Fruit fly (Drosophila melanogaster) whole organism, embryonic: ENCODE results near the gene GC2.
A peak's percentile ranks its signal among the peaks of the same experiment; 100 is the strongest.

ENCODE experiments used
- Atf6 ChIP-seq: fragments of 200-800 bp; sonication (Bioruptor generic); IDR thresholded peaks from 2 replicates; pipeline ENCODE4 v1.3.6; 2022; ENCODE audit warnings: missing biosample characterization, missing genetic modification characterization
- BEAF-32 ChIP-seq: fragments of 200-800 bp; sonication (Bioruptor generic); optimal IDR thresholded peaks from 3 replicates; lab custom pipeline; 2017; ENCODE audit warnings: missing biosample characterization, missing genetic modification characterization, mild to moderate bottlenecking, moderate library complexity, missing genetic modification reagents
- Bdp1 ChIP-seq: fragments of 200-800 bp; sonication (Bioruptor generic); optimal IDR thresholded peaks from 3 replicates; lab custom pipeline; 2016; ENCODE audit warnings: missing biosample characterization, missing genetic modification characterization
- CG10321 ChIP-seq: fragments of 200-800 bp; sonication (Bioruptor generic); IDR thresholded peaks from 2 replicates; pipeline ENCODE4 v1.3.6; 2022; ENCODE audit warnings: missing biosample characterization, missing genetic modification characterization
- CG10366 ChIP-seq: fragments of 200-800 bp; sonication (Bioruptor generic); IDR thresholded peaks from 2 replicates; pipeline ENCODE4 v1.3.6; 2022; ENCODE audit warnings: missing biosample characterization, missing genetic modification characterization
- CG10959 ChIP-seq: fragments of 200-800 bp; sonication (Bioruptor generic); IDR thresholded peaks from 2 replicates; pipeline ENCODE4 v1.3.6; 2022; ENCODE audit warnings: missing biosample characterization, missing genetic modification characterization
- CG11504 ChIP-seq: fragments of 200-800 bp; sonication (Bioruptor generic); optimal IDR thresholded peaks from 3 replicates; lab custom pipeline; 2019; ENCODE audit warnings: missing biosample characterization, mild to moderate bottlenecking, missing genetic modification characterization, moderate library complexity
- CG12391 ChIP-seq: fragments of 200-800 bp; sonication (Bioruptor generic); optimal IDR thresholded peaks from 3 replicates; lab custom pipeline; 2018; ENCODE audit warnings: missing biosample characterization, mild to moderate bottlenecking, missing genetic modification characterization, moderate library complexity
- CG12942 ChIP-seq: fragments of 200-800 bp; sonication (Bioruptor generic); optimal IDR thresholded peaks from 3 replicates; lab custom pipeline; 2016; ENCODE audit warnings: missing biosample characterization, missing genetic modification characterization
- CG13624 ChIP-seq: fragments of 200-800 bp; sonication (Bioruptor generic); optimal IDR thresholded peaks from 2 replicates; lab custom pipeline; 2016; ENCODE audit warnings: missing biosample characterization, missing genetic modification characterization
- CG15514 ChIP-seq: fragments of 200-800 bp; sonication (Bioruptor generic); optimal IDR thresholded peaks from 3 replicates; lab custom pipeline; 2017; ENCODE audit warnings: missing biosample characterization, missing genetic modification characterization, mild to moderate bottlenecking, moderate library complexity, missing genetic modification reagents
- CG17912 ChIP-seq: fragments of 200-800 bp; sonication (Bioruptor generic); optimal IDR thresholded peaks from 2 replicates; lab custom pipeline; 2018; ENCODE audit warnings: missing biosample characterization, mild to moderate bottlenecking, missing genetic modification characterization
- CG1832 ChIP-seq: fragments of 200-800 bp; sonication (Bioruptor generic); optimal IDR thresholded peaks from 2 replicates; lab custom pipeline; 2017; ENCODE audit warnings: missing biosample characterization, mild to moderate bottlenecking, missing genetic modification characterization, inconsistent platforms
- CG2116 ChIP-seq: fragments of 200-800 bp; sonication (Bioruptor generic); optimal IDR thresholded peaks from 3 replicates; lab custom pipeline; 2018; ENCODE audit warnings: missing biosample characterization, mild to moderate bottlenecking, missing genetic modification characterization
- CG30403 ChIP-seq: fragments of 200-800 bp; sonication (Bioruptor generic); optimal IDR thresholded peaks from 3 replicates; lab custom pipeline; 2016; ENCODE audit warnings: missing biosample characterization, missing genetic modification characterization
- CG34224 ChIP-seq: fragments of 200-800 bp; sonication (Bioruptor generic); IDR thresholded peaks from 3 replicates; pipeline ENCODE4 v1.3.6; 2022; ENCODE audit warnings: missing biosample characterization, missing genetic modification characterization; ENCODE audit not compliant: partially characterized antibody
- CG4617 ChIP-seq: fragments of 200-800 bp; sonication (Bioruptor generic); optimal IDR thresholded peaks from 3 replicates; lab custom pipeline; 2016; ENCODE audit warnings: missing biosample characterization, missing genetic modification characterization, borderline replicate concordance
- CG4820 ChIP-seq: fragments of 200-800 bp; sonication (Bioruptor generic); optimal IDR thresholded peaks from 3 replicates; lab custom pipeline; 2016; ENCODE audit warnings: missing biosample characterization, missing genetic modification characterization
- CG5245 ChIP-seq: fragments of 200-800 bp; sonication (Bioruptor generic); optimal IDR thresholded peaks from 3 replicates; lab custom pipeline; 2016; ENCODE audit warnings: missing biosample characterization, missing genetic modification characterization
- CG6791 ChIP-seq: fragments of 200-800 bp; sonication (Bioruptor generic); IDR thresholded peaks from 3 replicates; pipeline ENCODE4 v1.3.6; 2022; ENCODE audit warnings: missing biosample characterization, missing genetic modification characterization; ENCODE audit not compliant: partially characterized antibody
- CTCF ChIP-seq: fragments of 200-800 bp; sonication (Bioruptor generic); optimal IDR thresholded peaks from 2 replicates; lab custom pipeline; 2017; ENCODE audit warnings: missing biosample characterization, mild to moderate bottlenecking, missing genetic modification characterization, moderate library complexity
- Chrac-16 ChIP-seq: fragments of 200-800 bp; sonication (Bioruptor generic); optimal IDR thresholded peaks from 3 replicates; lab custom pipeline; 2016; ENCODE audit warnings: missing biosample characterization, missing genetic modification characterization
- D19A ChIP-seq: fragments of 200-800 bp; optimal IDR thresholded peaks from 3 replicates; lab custom pipeline; 2019; ENCODE audit warnings: missing biosample characterization, mild to moderate bottlenecking, missing genetic modification characterization, moderate library complexity
- D19B ChIP-seq: fragments of 200-800 bp; sonication (Bioruptor generic); optimal IDR thresholded peaks from 2 replicates; lab custom pipeline; 2017; ENCODE audit warnings: missing biosample characterization, mild to moderate bottlenecking, missing genetic modification characterization
- Doc2 ChIP-seq: fragments of 200-800 bp; sonication (Bioruptor generic); IDR thresholded peaks from 2 replicates; pipeline ENCODE4 v1.3.6; 2022; ENCODE audit warnings: missing biosample characterization, missing genetic modification characterization
- E2f2 ChIP-seq: fragments of 200-800 bp; sonication (Bioruptor generic); IDR thresholded peaks from 2 replicates; pipeline ENCODE4 v1.3.6; 2022; ENCODE audit warnings: missing biosample characterization, missing genetic modification characterization
- Ets97D ChIP-seq: fragments of 200-800 bp; sonication (Bioruptor generic); optimal IDR thresholded peaks from 3 replicates; lab custom pipeline; 2016; ENCODE audit warnings: missing biosample characterization, missing genetic modification characterization
- HLH3B ChIP-seq: fragments of 200-800 bp; sonication (Bioruptor generic); IDR thresholded peaks from 2 replicates; pipeline ENCODE4 v1.3.6; 2022; ENCODE audit warnings: missing biosample characterization, missing genetic modification characterization
- HLHmδ ChIP-seq: fragments of 200-800 bp; sonication (Bioruptor generic); optimal IDR thresholded peaks from 2 replicates; lab custom pipeline; 2018; ENCODE audit warnings: missing biosample characterization, mild to moderate bottlenecking, missing genetic modification characterization, moderate library complexity
- HmgZ ChIP-seq: fragments of 200-800 bp; sonication (Bioruptor generic); optimal IDR thresholded peaks from 2 replicates; lab custom pipeline; 2018; ENCODE audit warnings: missing biosample characterization, mild to moderate bottlenecking, missing genetic modification characterization
- Hsf ChIP-seq: fragments of 200-800 bp; sonication (Bioruptor generic); optimal IDR thresholded peaks from 3 replicates; lab custom pipeline; 2016; ENCODE audit warnings: missing biosample characterization, missing genetic modification characterization
- Sox100B ChIP-seq: fragments of 200-800 bp; sonication (Bioruptor generic); optimal IDR thresholded peaks from 3 replicates; lab custom pipeline; 2018; ENCODE audit warnings: missing biosample characterization, mild to moderate bottlenecking, missing genetic modification characterization
- Sry-δ ChIP-seq: fragments of 200-800 bp; sonication (Bioruptor generic); optimal IDR thresholded peaks from 2 replicates; lab custom pipeline; 2016; ENCODE audit warnings: missing biosample characterization, missing genetic modification characterization
- bowl ChIP-seq: fragments of 200-800 bp; sonication (Bioruptor generic); IDR thresholded peaks from 2 replicates; pipeline ENCODE4 v1.3.6; 2022; ENCODE audit warnings: missing biosample characterization, missing genetic modification characterization
- cas ChIP-seq: fragments of 200-800 bp; sonication (Bioruptor generic); IDR thresholded peaks from 2 replicates; pipeline ENCODE4 v1.3.6; 2022; ENCODE audit warnings: missing biosample characterization, missing genetic modification characterization
- cwo ChIP-seq: fragments of 200-800 bp; sonication (Bioruptor generic); optimal IDR thresholded peaks from 3 replicates; lab custom pipeline; 2017; ENCODE audit warnings: missing biosample characterization, missing genetic modification characterization, mild to moderate bottlenecking, moderate library complexity, missing genetic modification reagents
- dati ChIP-seq: fragments of 200-800 bp; sonication (Bioruptor generic); IDR thresholded peaks from 2 replicates; pipeline ENCODE4 v1.3.6; 2022; ENCODE audit warnings: missing biosample characterization, missing genetic modification characterization
- en ChIP-seq: fragments of 200-800 bp; sonication (Bioruptor generic); optimal IDR thresholded peaks from 2 replicates; lab custom pipeline; 2016; ENCODE audit warnings: missing biosample characterization, missing genetic modification characterization
- gfzf ChIP-seq: fragments of 200-800 bp; sonication (Bioruptor generic); optimal IDR thresholded peaks from 2 replicates; lab custom pipeline; 2016; ENCODE audit warnings: missing biosample characterization, mild to moderate bottlenecking, missing genetic modification characterization, moderate library complexity
- grau ChIP-seq: fragments of 200-800 bp; optimal IDR thresholded peaks from 3 replicates; lab custom pipeline; 2019; ENCODE audit warnings: missing biosample characterization, mild to moderate bottlenecking, missing genetic modification characterization, moderate library complexity
- ham ChIP-seq: fragments of 200-800 bp; sonication (Bioruptor generic); IDR thresholded peaks from 2 replicates; pipeline ENCODE4 v1.3.6; 2022; ENCODE audit warnings: missing biosample characterization, missing genetic modification characterization
- hbn ChIP-seq: fragments of 200-800 bp; sonication (Bioruptor generic); IDR thresholded peaks from 2 replicates; pipeline ENCODE4 v1.3.6; 2022; ENCODE audit warnings: missing biosample characterization, missing genetic modification characterization; ENCODE audit not compliant: partially characterized antibody
- ro ChIP-seq: fragments of 200-800 bp; sonication (Bioruptor generic); IDR thresholded peaks from 2 replicates; pipeline ENCODE4 v1.3.6; 2022; ENCODE audit warnings: missing biosample characterization, missing genetic modification characterization
- sd ChIP-seq: fragments of 200-800 bp; sonication (Bioruptor generic); optimal IDR thresholded peaks from 3 replicates; lab custom pipeline; 2018; ENCODE audit warnings: missing biosample characterization, mild to moderate bottlenecking, missing genetic modification characterization, moderate library complexity
- stc ChIP-seq: fragments of 200-800 bp; sonication (Bioruptor generic); IDR thresholded peaks from 2 replicates; pipeline ENCODE4 v1.3.6; 2022; ENCODE audit warnings: missing biosample characterization, missing genetic modification characterization
- unpg ChIP-seq: fragments of 200-800 bp; sonication (Bioruptor generic); optimal IDR thresholded peaks from 3 replicates; lab custom pipeline; 2018; ENCODE audit warnings: missing biosample characterization, mild to moderate bottlenecking, missing genetic modification characterization, moderate library complexity
- wek ChIP-seq: fragments of 200-800 bp; sonication (Bioruptor generic); optimal IDR thresholded peaks from 3 replicates; lab custom pipeline; 2018; ENCODE audit warnings: missing biosample characterization, mild to moderate bottlenecking, missing genetic modification characterization, moderate library complexity
- zfh2 ChIP-seq: fragments of 200-800 bp; sonication (Bioruptor generic); optimal IDR thresholded peaks from 2 replicates; lab custom pipeline; 2016; ENCODE audit warnings: missing biosample characterization, missing genetic modification characterization

The GC2 gene

dm6 chr3R:11971394-11971793, at the start of gene GC2:
Gene GC2, plus strand, starts transcription at chr3R:11971694.
- TF ChIP-seq unpg (GFP tag; lab: Kevin White, UChicago) = no peak
- no peak for TF ChIP-seq Sry-δ
- TF ChIP-seq cwo (GFP tag; lab: Kevin White, UChicago) = no peak
- TF ChIP-seq Sox100B (GFP tag; lab: Kevin White, UChicago) = no peak
- TF ChIP-seq CG6791 (GFP tag; lab: Robert Waterston, UW) = no peak
- no peak for TF ChIP-seq CG15514 (GFP tag; lab: Kevin White, UChicago)
- no peak for TF ChIP-seq Ets97D
- TF ChIP-seq CG5245 = no peak
- TF ChIP-seq gfzf = no peak
- no peak for TF ChIP-seq Bdp1 (GFP tag; lab: Kevin White, UChicago)
- no peak for TF ChIP-seq cas (GFP tag; lab: Robert Waterston, UW)
- no peak for TF ChIP-seq wek
- TF ChIP-seq CG2116 (GFP tag; lab: Kevin White, UChicago) = no peak
- no peak for TF ChIP-seq CG12942 (GFP tag; lab: Kevin White, UChicago)

- no peak for TF ChIP-seq dati (GFP tag; lab: Robert Waterston, UW)
- TF ChIP-seq CG4820 (GFP tag; lab: Kevin White, UChicago) = no peak
- no peak for TF ChIP-seq CG17912 (GFP tag; lab: Kevin White, UChicago)
- TF ChIP-seq sd (tag; lab: Kevin White, UChicago) = no peak
- no peak for TF ChIP-seq CG34224 (GFP tag; lab: Robert Waterston, UW)
- TF ChIP-seq CG10321 = no peak
- no peak for TF ChIP-seq ro (GFP tag; lab: Robert Waterston, UW)
- TF ChIP-seq BEAF-32 (GFP tag; lab: Kevin White, UChicago) = no peak
- no peak for TF ChIP-seq Chrac-16 (GFP tag; lab: Kevin White, UChicago)
- TF ChIP-seq CG4617 = no peak
- TF ChIP-seq grau = no peak
- TF ChIP-seq HLHmδ (GFP tag; lab: Kevin White, UChicago) = no peak
- no peak for TF ChIP-seq HLH3B (GFP tag; lab: Robert Waterston, UW)
- TF ChIP-seq en (GFP tag; lab: Kevin White, UChicago) = no peak
- TF ChIP-seq D19A (tag; lab: Kevin White, UChicago) = no peak
- TF ChIP-seq zfh2 (GFP tag; lab: Kevin White, UChicago) = no peak
- TF ChIP-seq E2f2 = no peak
- TF ChIP-seq Hsf = no peak
- TF ChIP-seq, all 482 proteins: peak for 0
Observed at dm6 chr3R:11930962-11931361, 40.5 kb upstream of the GC2 start, which contains the start of gene CG14731. Gene CG14731, plus strand, starts transcription at chr3R:11931262.

dm6 chr3R:11933903-11934302, 37.6 kb upstream of the GC2 start:
- TF ChIP-seq CTCF (GFP tag; lab: Kevin White, UChicago) (peak; percentile 81), ham (GFP tag; lab: Robert Waterston, UW) (no peak), CG12391 (tag; lab: Kevin White, UChicago) (no peak)
- TF ChIP-seq, all 482 proteins: peak for 1

DNA sequence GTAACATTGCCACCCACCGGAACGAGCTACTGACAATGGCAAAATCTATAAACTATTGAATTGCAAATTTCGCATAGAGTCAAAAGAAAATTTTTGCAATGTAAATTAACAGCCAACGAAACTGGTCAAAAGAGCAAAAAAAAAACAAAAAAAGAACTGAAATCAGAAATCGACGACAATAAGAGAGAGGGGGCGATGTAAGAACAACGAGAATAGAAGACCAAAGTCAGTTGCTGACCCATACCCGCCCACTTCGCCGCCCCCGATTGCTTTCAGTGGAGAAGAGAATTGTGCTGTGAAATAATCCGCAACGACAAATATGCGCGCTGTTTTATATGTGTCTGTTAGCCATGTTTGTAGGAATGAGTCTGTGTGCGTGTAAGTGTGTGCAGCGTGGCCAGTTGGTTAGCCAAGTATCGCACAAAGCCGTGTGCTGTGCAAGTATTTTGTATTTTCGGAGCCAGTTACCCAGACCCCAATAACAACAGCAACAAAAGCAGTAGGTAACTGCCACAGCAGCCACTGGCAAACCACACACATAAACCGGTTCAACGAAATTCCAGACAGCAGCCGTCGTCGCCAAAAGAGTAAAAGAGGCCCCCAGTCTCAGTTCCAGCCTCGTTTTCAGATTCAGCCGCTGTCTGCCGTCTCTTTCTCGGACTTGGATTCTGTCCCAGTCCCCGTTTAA, 33.9 kb upstream of the GC2 start:
- TF ChIP-seq stc (GFP tag; lab: Robert Waterston, UW) = no peak
- no peak for TF ChIP-seq bowl (GFP tag; lab: Robert Waterston, UW)
- 0 out of 2 replicates have a peak, but pooled peaks have one; percentile 14 for TF ChIP-seq Atf6 (GFP tag; lab: Robert Waterston, UW)
- no peak for TF ChIP-seq CG30403 (GFP tag; lab: Kevin White, UChicago)
- TF ChIP-seq CG10959 (GFP tag; lab: Robert Waterston, UW) = no peak
- no peak for TF ChIP-seq hbn (GFP tag; lab: Robert Waterston, UW)
- 0 out of 2 replicates have a peak, but pooled peaks have one; percentile 22 for TF ChIP-seq CG10366 (GFP tag; lab: Robert Waterston, UW)
- TF ChIP-seq CG13624 (GFP tag; lab: Kevin White, UChicago) = no peak
- TF ChIP-seq D19B (GFP tag; lab: Kevin White, UChicago) = no peak
- no peak for TF ChIP-seq Doc2 (GFP tag; lab: Robert Waterston, UW)
- TF ChIP-seq CG11504 (tag; lab: Kevin White, UChicago) = no peak
- TF ChIP-seq CG1832 = peak; percentile 8
- TF ChIP-seq HmgZ = no peak
